Worm (Caenorhabditis elegans) whole organism, L4 larva: ENCODE results near the gene Y46G5A.34.
A peak's percentile ranks its signal among the peaks of the same experiment; 100 is the strongest.

Source experiments
- F10B5.3 ChIP-seq: sonication (generic microtip); optimal IDR thresholded peaks from 2 replicates; lab custom pipeline; 2016; ENCODE audit warnings: mild to moderate bottlenecking, missing genetic modification characterization, missing compliant biosample characterization
- F37D6.2 ChIP-seq: sonication (generic microtip); optimal IDR thresholded peaks from 2 replicates; lab custom pipeline; 2016; ENCODE audit warnings: mild to moderate bottlenecking, missing genetic modification characterization, missing compliant biosample characterization
- T20F7.1 ChIP-seq: fragments of 200-800 bp; sonication (Bioruptor generic); optimal IDR thresholded peaks from 2 replicates; lab custom pipeline; 2018; ENCODE audit warnings: mild to moderate bottlenecking, missing genetic modification characterization, missing compliant biosample characterization
- Y5F2A.4 ChIP-seq: fragments of 200-800 bp; sonication (Bioruptor generic); optimal IDR thresholded peaks from 2 replicates; lab custom pipeline; 2018; ENCODE audit warnings: mild to moderate bottlenecking, missing genetic modification characterization, missing compliant biosample characterization
- ZK337.2 ChIP-seq: fragments of 200-800 bp; sonication (Bioruptor generic); IDR thresholded peaks from 2 replicates; pipeline ENCODE4 v1.3.6; 2022; ENCODE audit warnings: missing genetic modification reagents, missing genetic modification characterization, missing compliant biosample characterization
- aha-1 ChIP-seq: fragments of 150-350 bp; peaks from one replicate; lab custom pipeline; 2014; ENCODE audit warnings: missing biosample characterization, missing genetic modification characterization
- aly-2 ChIP-seq: sonication (generic microtip); optimal IDR thresholded peaks from 2 replicates; lab custom pipeline; 2018; ENCODE audit warnings: missing biosample characterization, missing genetic modification characterization
- ama-1 ChIP-seq: fragments of 150-350 bp; optimal IDR thresholded peaks from 2 replicates; lab custom pipeline; 2014; ENCODE audit warnings: inconsistent platforms, mixed read lengths
- attf-4 ChIP-seq: sonication (generic microtip); optimal IDR thresholded peaks from 3 replicates; lab custom pipeline; 2017; ENCODE audit warnings: missing biosample characterization, missing genetic modification characterization
- ceh-28 ChIP-seq: fragments of 150-350 bp; optimal IDR thresholded peaks from 2 replicates; lab custom pipeline; 2014; ENCODE audit warnings: missing biosample characterization, missing genetic modification reagents, missing genetic modification characterization
- ceh-44 ChIP-seq: fragments of 200-800 bp; sonication (Bioruptor generic); IDR thresholded peaks from 2 replicates; pipeline ENCODE4 v1.3.6; 2022; ENCODE audit warnings: missing genetic modification reagents, missing genetic modification characterization, missing compliant biosample characterization
- ceh-62 ChIP-seq: sonication (generic microtip); optimal IDR thresholded peaks from 2 replicates; lab custom pipeline; 2017; ENCODE audit warnings: missing biosample characterization, missing genetic modification characterization
- daf-12 ChIP-seq: fragments of 150-350 bp; optimal IDR thresholded peaks from 2 replicates; lab custom pipeline; 2014; ENCODE audit warnings: missing biosample characterization, missing genetic modification reagents, missing genetic modification characterization
- daf-16 ChIP-seq, 3 experiments: sonication (generic microtip); optimal IDR thresholded peaks; 2 replicates each; lab custom pipeline; 2016 to 2017; ENCODE audit warnings: missing genetic modification characterization in 3 of 3, missing genetic modification reagents in 3 of 3, mild to moderate bottlenecking in 2 of 3, missing compliant biosample characterization in 2 of 3, missing biosample characterization in 1 of 3, moderate library complexity in 1 of 3
- dmd-8 ChIP-seq: fragments of 200-800 bp; sonication (Bioruptor generic); IDR thresholded peaks from 2 replicates; pipeline ENCODE4 v1.3.6; 2022; ENCODE audit warnings: missing genetic modification characterization, missing compliant biosample characterization
- egl-43 ChIP-seq: fragments of 200-800 bp; sonication (Bioruptor generic); IDR thresholded peaks from 2 replicates; pipeline ENCODE4 v1.3.6; 2022; ENCODE audit warnings: missing genetic modification reagents, missing genetic modification characterization, missing compliant biosample characterization
- lim-7 ChIP-seq: fragments of 200-800 bp; sonication (Bioruptor generic); IDR thresholded peaks from 2 replicates; pipeline ENCODE4 v1.3.6; 2022; ENCODE audit warnings: missing genetic modification characterization, missing compliant biosample characterization
- lin-1 ChIP-seq: fragments of 200-800 bp; sonication (Bioruptor generic); IDR thresholded peaks from 2 replicates; pipeline ENCODE4 v1.3.6; 2022; ENCODE audit warnings: missing genetic modification reagents, missing genetic modification characterization, missing compliant biosample characterization
- lin-15B ChIP-seq: fragments of 150-350 bp; sonication (generic microtip); optimal IDR thresholded peaks from 3 replicates; lab custom pipeline; 2014; ENCODE audit warnings: missing biosample characterization, missing genetic modification characterization
- lin-38 ChIP-seq: fragments of 200-800 bp; sonication (Bioruptor generic); IDR thresholded peaks from 2 replicates; pipeline ENCODE4 v1.3.6; 2022; ENCODE audit warnings: missing genetic modification reagents, missing genetic modification characterization, missing compliant biosample characterization
- lin-39 ChIP-seq: fragments of 150-350 bp; optimal IDR thresholded peaks from 2 replicates; lab custom pipeline; 2014; ENCODE audit warnings: missing biosample characterization, missing genetic modification reagents, missing genetic modification characterization
- lsy-2 ChIP-seq, 2 experiments: fragments of 150-350 bp in 1 of 2; sonication (generic microtip) in 1 of 2; optimal IDR thresholded peaks; 2 replicates each; lab custom pipeline; 2014 to 2017; ENCODE audit warnings: missing biosample characterization in 2 of 2, missing genetic modification characterization in 2 of 2
- madf-9 ChIP-seq: fragments of 200-800 bp; sonication (Bioruptor generic); conservative IDR thresholded peaks from 2 replicates; pipeline ENCODE4 v1.3.6; 2022; ENCODE audit warnings: missing genetic modification reagents, missing genetic modification characterization, missing compliant biosample characterization
- mes-2 ChIP-seq: sonication (generic microtip); optimal IDR thresholded peaks from 2 replicates; lab custom pipeline; 2016; ENCODE audit warnings: missing genotype, mild to moderate bottlenecking, missing genetic modification characterization, missing compliant biosample characterization; ENCODE audit not compliant: poor library complexity, severe bottlenecking
- mxl-2 ChIP-seq: fragments of 200-800 bp; sonication (Bioruptor generic); conservative IDR thresholded peaks from 2 replicates; pipeline ENCODE4 v1.3.6; 2022; ENCODE audit warnings: missing genetic modification reagents, missing genetic modification characterization, missing compliant biosample characterization
- mxl-3 ChIP-seq: fragments of 200-800 bp; sonication (Bioruptor generic); optimal IDR thresholded peaks from 2 replicates; lab custom pipeline; 2018; ENCODE audit warnings: mild to moderate bottlenecking, missing genetic modification characterization, missing compliant biosample characterization
- nhr-102 ChIP-seq: sonication (generic microtip); optimal IDR thresholded peaks from 2 replicates; lab custom pipeline; 2016; ENCODE audit warnings: mild to moderate bottlenecking, missing genetic modification characterization, moderate library complexity, missing compliant biosample characterization
- nhr-28 ChIP-seq: fragments of 150-350 bp; optimal IDR thresholded peaks from 2 replicates; lab custom pipeline; 2014; ENCODE audit warnings: missing biosample characterization, missing genetic modification characterization
- nhr-41 ChIP-seq: fragments of 200-800 bp; sonication (Bioruptor generic); IDR thresholded peaks from 2 replicates; pipeline ENCODE4 v1.3.6; 2022; ENCODE audit warnings: missing genetic modification reagents, missing genetic modification characterization, missing compliant biosample characterization
- nhr-42 ChIP-seq: fragments of 200-800 bp; sonication (Bioruptor generic); IDR thresholded peaks from 2 replicates; pipeline ENCODE4 v1.3.6; 2022; ENCODE audit warnings: missing genetic modification characterization, missing compliant biosample characterization
- nhr-6 ChIP-seq: fragments of 150-350 bp; optimal IDR thresholded peaks from 2 replicates; lab custom pipeline; 2014; ENCODE audit warnings: missing biosample characterization, missing genetic modification characterization
- nhr-76 ChIP-seq: fragments of 150-350 bp; optimal IDR thresholded peaks from 2 replicates; lab custom pipeline; 2014; ENCODE audit warnings: missing biosample characterization, missing genetic modification characterization
- nhr-77 ChIP-seq: fragments of 150-350 bp; optimal IDR thresholded peaks from 2 replicates; lab custom pipeline; 2014; ENCODE audit warnings: missing biosample characterization, missing genetic modification characterization
- pha-4 ChIP-seq, 2 experiments: fragments of 150-350 bp in 1 of 2; fragments of 200-800 bp in 1 of 2; sonication (Bioruptor generic) in 1 of 2; IDR thresholded peaks in 1 of 2; optimal IDR thresholded peaks in 1 of 2; 2 replicates each; pipeline versions ENCODE4 v1.3.6 to Lab custom; 2014 to 2022; ENCODE audit warnings: missing genetic modification characterization in 2 of 2, missing genetic modification reagents in 2 of 2, missing biosample characterization in 1 of 2, missing compliant biosample characterization in 1 of 2
- pqm-1 ChIP-seq: sonication (generic microtip); optimal IDR thresholded peaks from 2 replicates; lab custom pipeline; 2017; ENCODE audit warnings: missing biosample characterization, missing genetic modification characterization
- rbr-2 ChIP-seq: sonication (generic microtip); optimal IDR thresholded peaks from 2 replicates; lab custom pipeline; 2016; ENCODE audit warnings: missing genotype, missing genetic modification characterization, missing compliant biosample characterization
- skn-1 ChIP-seq: fragments of 150-350 bp; optimal IDR thresholded peaks from 2 replicates; lab custom pipeline; 2014; ENCODE audit warnings: missing biosample characterization, missing genetic modification characterization
- snpc-1.2 ChIP-seq: fragments of 200-800 bp; sonication (Bioruptor generic); IDR thresholded peaks from 2 replicates; pipeline ENCODE4 v1.3.6; 2022; ENCODE audit warnings: missing genetic modification reagents, missing genetic modification characterization, missing compliant biosample characterization
- spr-3 ChIP-seq: fragments of 200-800 bp; sonication (Bioruptor generic); optimal IDR thresholded peaks from 2 replicates; lab custom pipeline; 2018; ENCODE audit warnings: mild to moderate bottlenecking, missing genetic modification characterization, missing compliant biosample characterization
- tra-1 ChIP-seq: fragments of 200-800 bp; sonication (Bioruptor generic); IDR thresholded peaks from 2 replicates; pipeline ENCODE4 v1.3.6; 2022; ENCODE audit warnings: missing genetic modification reagents, missing genetic modification characterization, missing compliant biosample characterization
- unc-130 ChIP-seq: sonication (generic microtip); optimal IDR thresholded peaks from 2 replicates; lab custom pipeline; 2016; ENCODE audit warnings: missing genetic modification reagents, missing genetic modification characterization, missing compliant biosample characterization
- unc-39 ChIP-seq: sonication (generic microtip); optimal IDR thresholded peaks from 2 replicates; lab custom pipeline; 2017; ENCODE audit warnings: missing biosample characterization, missing genetic modification characterization
- unc-62 ChIP-seq, 3 experiments: fragments of 150-350 bp in 1 of 3; sonication (generic microtip); optimal IDR thresholded peaks in 2 of 3; peaks in 1 of 3; 1 replicate in 1 of 3; 2 replicates in 2 of 3; lab custom pipeline; 2014 to 2017; ENCODE audit warnings: missing biosample characterization in 3 of 3, missing genetic modification characterization in 3 of 3, missing genetic modification reagents in 3 of 3, missing genotype in 1 of 3
- zfp-3 ChIP-seq: fragments of 200-800 bp; sonication (Bioruptor generic); conservative IDR thresholded peaks from 2 replicates; pipeline ENCODE4 v1.3.6; 2022; ENCODE audit warnings: missing genetic modification reagents, missing genetic modification characterization, missing compliant biosample characterization
- zip-11 ChIP-seq: fragments of 200-800 bp; sonication (Bioruptor generic); IDR thresholded peaks from 2 replicates; pipeline ENCODE4 v1.3.6; 2022; ENCODE audit warnings: missing genetic modification characterization, missing compliant biosample characterization
- zip-2 ChIP-seq: fragments of 150-350 bp; optimal IDR thresholded peaks from 2 replicates; lab custom pipeline; 2014; ENCODE audit warnings: missing biosample characterization, missing genetic modification characterization
- ztf-11 ChIP-seq: fragments of 150-350 bp; optimal IDR thresholded peaks from 2 replicates; lab custom pipeline; 2014; ENCODE audit warnings: missing biosample characterization, missing genetic modification characterization
- ztf-7 ChIP-seq: fragments of 150-350 bp; optimal IDR thresholded peaks from 2 replicates; lab custom pipeline; 2014; ENCODE audit warnings: missing biosample characterization, missing genetic modification characterization

The Y46G5A.34 gene

DNA sequence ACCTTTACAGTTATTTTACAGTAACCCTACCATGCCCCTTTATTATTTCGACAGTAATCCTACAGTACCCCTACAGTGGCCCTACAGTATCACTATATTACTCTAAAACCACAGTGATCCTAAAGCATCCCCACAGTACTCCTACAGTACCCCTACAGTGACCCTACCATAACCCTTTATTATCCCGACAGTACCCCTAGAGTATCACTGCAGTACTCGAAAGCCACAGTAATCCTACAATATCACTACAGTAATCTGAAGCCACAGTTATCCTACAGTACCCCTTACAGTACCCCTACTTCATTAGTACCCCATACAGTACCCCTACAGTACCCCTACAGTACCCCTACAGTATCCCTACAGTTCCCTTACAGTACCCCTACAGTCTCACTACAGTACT lies 12.0 kb upstream of the Y46G5A.34 start:
- no peak for TF ChIP-seq mxl-2 (GFP tag; lab: Robert Waterston, UW)
- TF ChIP-seq unc-62 (GFP tag; optimal IDR thresholded peaks at IDR 0.05 in 1 of 2; lab: Kevin White, UChicago) = peak in 1 of 2 experiments; percentile 77
- TF ChIP-seq unc-62 (tag; optimal IDR thresholded peaks at IDR 0.05; lab: Kevin White, UChicago) = no peak
- TF ChIP-seq ZK337.2 (GFP tag; lab: Robert Waterston, UW) = no peak
- no peak for TF ChIP-seq pqm-1 (tag; lab: Kevin White, UChicago)

ce11 chrII:12766443-12767188 lies 9.9 kb upstream of the Y46G5A.34 start:
- TF ChIP-seq mxl-3 (GFP tag; lab: Kevin White, UChicago) = no peak
- no peak for TF ChIP-seq tra-1
- TF ChIP-seq madf-9 (GFP tag; lab: Robert Waterston, UW) = no peak
- TF ChIP-seq nhr-41 (GFP tag; lab: Robert Waterston, UW) = no peak
- peak; percentile 40 for TF ChIP-seq nhr-102 (tag; lab: Kevin White, UChicago)
- TF ChIP-seq F10B5.3 (tag; lab: Kevin White, UChicago) = peak; percentile 42
- TF ChIP-seq aly-2 (tag; lab: Kevin White, UChicago) = no peak
- no peak for TF ChIP-seq ztf-7
- TF ChIP-seq Y5F2A.4 (GFP tag; lab: Kevin White, UChicago) = no peak
- no peak for TF ChIP-seq lin-39
- peak; percentile 87 for TF ChIP-seq ceh-28 (tag; lab: Kevin White, UChicago)
- no peak for TF ChIP-seq egl-43 (GFP tag; lab: Robert Waterston, UW)
- no peak for TF ChIP-seq dmd-8 (GFP tag; lab: Robert Waterston, UW)
- no peak for TF ChIP-seq lim-7 (GFP tag; lab: Robert Waterston, UW)
- no peak for TF ChIP-seq nhr-28 (tag; lab: Kevin White, UChicago)
- no peak for TF ChIP-seq zip-2 (tag; lab: Kevin White, UChicago)
- TF ChIP-seq pha-4 (GFP tag; IDR thresholded peaks at IDR 0.05; lab: Robert Waterston, UW) = 0 out of 2 replicates have a peak, but pooled peaks have one; percentile 26
- TF ChIP-seq pha-4 (tag; optimal IDR thresholded peaks at IDR 0.05; lab: Kevin White, UChicago) = no peak
- no peak for TF ChIP-seq skn-1 (tag; lab: Kevin White, UChicago)
- TF ChIP-seq ceh-62 (tag; lab: Kevin White, UChicago) = no peak
- TF ChIP-seq nhr-76 (tag; lab: Kevin White, UChicago) = no peak
- TF ChIP-seq zip-11 (GFP tag; lab: Robert Waterston, UW) = no peak
- TF ChIP-seq T20F7.1 (GFP tag; lab: Kevin White, UChicago) = no peak
- no peak for TF ChIP-seq unc-39 (tag; lab: Kevin White, UChicago)
- TF ChIP-seq nhr-42 (GFP tag; lab: Robert Waterston, UW) = 0 out of 2 replicates have a peak, but pooled peaks have one; percentile 41
- no peak for TF ChIP-seq spr-3 (GFP tag; lab: Kevin White, UChicago)
- no peak for TF ChIP-seq unc-130
- no peak for TF ChIP-seq mxl-2 (GFP tag; lab: Robert Waterston, UW)
- no peak for TF ChIP-seq F37D6.2
- no peak for TF ChIP-seq lin-1 (GFP tag; lab: Robert Waterston, UW)
- TF ChIP-seq nhr-77 (tag; lab: Kevin White, UChicago) = no peak
- no peak for TF ChIP-seq nhr-6 (tag; lab: Kevin White, UChicago)
- no peak for TF ChIP-seq ceh-44 (GFP tag; lab: Robert Waterston, UW)
- no peak for TF ChIP-seq lsy-2 (tag; optimal IDR thresholded peaks at IDR 0.05; lab: Kevin White, UChicago)
- TF ChIP-seq daf-12 (tag; lab: Kevin White, UChicago) = no peak
- TF ChIP-seq daf-16 (GFP tag; optimal IDR thresholded peaks at IDR 0.05; lab: Kevin White, UChicago) = no peak
- peak; percentile 22 for TF ChIP-seq daf-16 (tag; optimal IDR thresholded peaks at IDR 0.05; lab: Kevin White, UChicago)
- no peak for TF ChIP-seq zfp-3 (GFP tag; lab: Robert Waterston, UW)
- TF ChIP-seq mes-2 (tag; lab: Kevin White, UChicago) = no peak
- TF ChIP-seq aha-1 (tag; lab: Kevin White, UChicago) = no peak
- TF ChIP-seq lin-38 (GFP tag; lab: Robert Waterston, UW) = peak; percentile 71
- no peak for TF ChIP-seq attf-4 (tag; lab: Kevin White, UChicago)
- 0 out of 2 replicates have a peak, but pooled peaks have one; percentile 26 for TF ChIP-seq snpc-1.2 (GFP tag; lab: Robert Waterston, UW)
- TF ChIP-seq ztf-11 = no peak
- TF ChIP-seq lin-15B (tag; lab: Kevin White, UChicago) = no peak
- no peak for TF ChIP-seq ama-1 (lab: Kevin White, UChicago)
- no peak for TF ChIP-seq pqm-1 (tag; lab: Kevin White, UChicago)
- TF ChIP-seq rbr-2 = no peak
